Worm (Caenorhabditis elegans) whole organism, L3 larva: Measurements from ENCODE around the gene Y44A6D.3.
A peak's percentile ranks its signal among the peaks of the same experiment; 100 is the strongest.

ENCODE experiments used
- ZK546.5 ChIP-seq: sonication (generic microtip); optimal IDR thresholded peaks from 2 replicates; lab custom pipeline; 2017; ENCODE audit warnings: missing biosample characterization, missing genetic modification characterization
- ama-1 ChIP-seq: fragments of 150-350 bp; optimal IDR thresholded peaks from 2 replicates; lab custom pipeline; 2018
- ceh-28 ChIP-seq: fragments of 150-350 bp; optimal IDR thresholded peaks from 2 replicates; lab custom pipeline; 2014; ENCODE audit warnings: missing biosample characterization, missing genetic modification reagents, missing genetic modification characterization
- ceh-82 ChIP-seq: fragments of 150-350 bp; optimal IDR thresholded peaks from 2 replicates; lab custom pipeline; 2014; ENCODE audit warnings: missing biosample characterization, missing genetic modification characterization
- ceh-9 ChIP-seq: sonication (generic microtip); optimal IDR thresholded peaks from 2 replicates; lab custom pipeline; 2018; ENCODE audit warnings: missing biosample characterization, missing genetic modification characterization
- elt-2 ChIP-seq: sonication (generic microtip); optimal IDR thresholded peaks from 2 replicates; lab custom pipeline; 2016; ENCODE audit warnings: missing genetic modification reagents, mild to moderate bottlenecking, missing genetic modification characterization, missing compliant biosample characterization
- elt-3 ChIP-seq, 3 experiments: fragments of 150-350 bp in 1 of 3; sonication (generic microtip) in 2 of 3; optimal IDR thresholded peaks; 2 replicates in 2 of 3; 4 replicates in 1 of 3; lab custom pipeline; 2014 to 2017; ENCODE audit warnings: missing biosample characterization in 3 of 3, missing genetic modification characterization in 3 of 3
- fkh-10 ChIP-seq: sonication (generic microtip); optimal IDR thresholded peaks from 2 replicates; lab custom pipeline; 2017; ENCODE audit warnings: missing biosample characterization, missing genetic modification reagents, missing genetic modification characterization
- fkh-2 ChIP-seq: fragments of 150-350 bp; optimal IDR thresholded peaks from 2 replicates; lab custom pipeline; 2014; ENCODE audit warnings: missing biosample characterization, missing genetic modification reagents, missing genetic modification characterization
- hmg-11 ChIP-seq: sonication (generic microtip); optimal IDR thresholded peaks from 2 replicates; lab custom pipeline; 2016; ENCODE audit warnings: missing genetic modification characterization, missing compliant biosample characterization
- jun-1 ChIP-seq: fragments of 150-350 bp; optimal IDR thresholded peaks from 2 replicates; lab custom pipeline; 2014; ENCODE audit warnings: missing biosample characterization, missing genetic modification reagents, missing genetic modification characterization
- lin-15B ChIP-seq: fragments of 150-350 bp; optimal IDR thresholded peaks from 2 replicates; lab custom pipeline; 2014; ENCODE audit warnings: missing biosample characterization, missing genetic modification characterization
- lin-39 ChIP-seq: fragments of 150-350 bp; optimal IDR thresholded peaks from 2 replicates; lab custom pipeline; 2018; ENCODE audit warnings: missing biosample characterization, missing genetic modification reagents, missing genetic modification characterization
- lsy-12 ChIP-seq: sonication (generic microtip); optimal IDR thresholded peaks from 2 replicates; lab custom pipeline; 2016; ENCODE audit warnings: mild to moderate bottlenecking, missing genetic modification characterization, missing compliant biosample characterization
- mdl-1 ChIP-seq: fragments of 150-350 bp; optimal IDR thresholded peaks from 2 replicates; lab custom pipeline; 2014; ENCODE audit warnings: missing biosample characterization, missing genetic modification characterization
- mml-1 ChIP-seq: fragments of 150-350 bp; sonication (generic microtip); optimal IDR thresholded peaks from 3 replicates; lab custom pipeline; 2014; ENCODE audit warnings: missing biosample characterization, missing genetic modification characterization
- nfya-1 ChIP-seq: sonication (generic microtip); optimal IDR thresholded peaks from 2 replicates; lab custom pipeline; 2017; ENCODE audit warnings: missing genetic modification characterization, mild to moderate bottlenecking, missing compliant biosample characterization, antibody characterized with exemption, moderate library complexity; ENCODE audit not compliant: insufficient read depth
- nhr-12 ChIP-seq: fragments of 150-350 bp; optimal IDR thresholded peaks from 2 replicates; lab custom pipeline; 2014; ENCODE audit warnings: missing biosample characterization, missing genetic modification characterization
- nhr-23 ChIP-seq: fragments of 150-350 bp; optimal IDR thresholded peaks from 2 replicates; lab custom pipeline; 2014; ENCODE audit warnings: missing biosample characterization, missing genetic modification reagents, missing genetic modification characterization
- nhr-25 ChIP-seq: sonication (generic microtip); optimal IDR thresholded peaks from 2 replicates; lab custom pipeline; 2017; ENCODE audit warnings: missing biosample characterization, missing genetic modification characterization
- nhr-28 ChIP-seq: fragments of 150-350 bp; optimal IDR thresholded peaks from 2 replicates; lab custom pipeline; 2014; ENCODE audit warnings: missing biosample characterization, missing genetic modification characterization
- nhr-43 ChIP-seq: sonication (generic microtip); optimal IDR thresholded peaks from 2 replicates; lab custom pipeline; 2016; ENCODE audit warnings: mild to moderate bottlenecking, missing genetic modification characterization, missing compliant biosample characterization; ENCODE audit not compliant: poor library complexity, severe bottlenecking
- nhr-67 ChIP-seq: fragments of 150-350 bp; optimal IDR thresholded peaks from 2 replicates; lab custom pipeline; 2014; ENCODE audit warnings: missing biosample characterization, missing genetic modification characterization
- nhr-76 ChIP-seq: fragments of 150-350 bp; sonication (generic microtip); optimal IDR thresholded peaks from 5 replicates; lab custom pipeline; 2014; ENCODE audit warnings: missing biosample characterization, missing genetic modification characterization
- nhr-77 ChIP-seq: fragments of 150-350 bp; optimal IDR thresholded peaks from 2 replicates; lab custom pipeline; 2014; ENCODE audit warnings: missing biosample characterization, missing genetic modification characterization
- sea-2 ChIP-seq: fragments of 150-350 bp; sonication (generic microtip); optimal IDR thresholded peaks from 4 replicates; lab custom pipeline; 2014; ENCODE audit warnings: missing biosample characterization, missing genetic modification reagents, missing genetic modification characterization
- skn-1 ChIP-seq: fragments of 150-350 bp; optimal IDR thresholded peaks from 2 replicates; lab custom pipeline; 2014; ENCODE audit warnings: missing biosample characterization, missing genetic modification characterization
- snpc-4 ChIP-seq: fragments of 150-350 bp; optimal IDR thresholded peaks from 2 replicates; lab custom pipeline; 2014; ENCODE audit warnings: missing biosample characterization, missing genetic modification characterization
- tbx-2 ChIP-seq: sonication (generic microtip); optimal IDR thresholded peaks from 2 replicates; lab custom pipeline; 2016; ENCODE audit warnings: mild to moderate bottlenecking, missing genetic modification characterization, missing compliant biosample characterization
- unc-39 ChIP-seq: sonication (generic microtip); optimal IDR thresholded peaks from 4 replicates; lab custom pipeline; 2017; ENCODE audit warnings: missing biosample characterization, missing genetic modification characterization
- zag-1 ChIP-seq: fragments of 150-350 bp; optimal IDR thresholded peaks from 2 replicates; lab custom pipeline; 2014; ENCODE audit warnings: missing biosample characterization, missing genetic modification characterization
- ztf-4 ChIP-seq: fragments of 150-350 bp; optimal IDR thresholded peaks from 2 replicates; lab custom pipeline; 2014; ENCODE audit warnings: missing biosample characterization, missing genetic modification characterization

Gene Y44A6D.3

ce11 chrV:20793761-20794160 is 1.5 kb upstream of the Y44A6D.3 start:
- TF ChIP-seq nfya-1 (tag; lab: Kevin White, UChicago) (peak; percentile 42), nhr-77 (no peak), nhr-23 (tag; lab: Kevin White, UChicago) (no peak), skn-1 (tag; lab: Kevin White, UChicago) (no peak), lin-39 (tag; lab: Kevin White, UChicago) (peak; percentile 45), nhr-43 (no peak), sea-2 (GFP tag; lab: Kevin White, UChicago) (no peak), ama-1 (lab: Kevin White, UChicago) (no peak), nhr-12 (no peak), elt-2 (peak; percentile 53), mml-1 (tag; lab: Kevin White, UChicago) (no peak), zag-1 (no peak), nhr-67 (no peak), jun-1 (no peak), nhr-28 (tag; lab: Kevin White, UChicago) (no peak), nhr-25 (tag; lab: Kevin White, UChicago) (no peak)
- TF ChIP-seq, all 47 proteins: peak for 3

ce11 chrV:20790616-20791015 is 1.6 kb downstream of the Y44A6D.3 start:
- TF ChIP-seq nfya-1 (tag; lab: Kevin White, UChicago) (no peak), ceh-82 (tag; lab: Kevin White, UChicago) (peak; percentile 24)
- TF ChIP-seq, all 47 proteins: peak for 1

- no peak for TF ChIP-seq elt-3 (tag; optimal IDR thresholded peaks at IDR 0.05; lab: Kevin White, UChicago)
- TF ChIP-seq lsy-12 (tag; lab: Kevin White, UChicago): no peak
- TF ChIP-seq lin-15B: no peak
- no peak for TF ChIP-seq jun-1
- TF ChIP-seq unc-39 (tag; lab: Kevin White, UChicago): no peak
- TF ChIP-seq skn-1 (tag; lab: Kevin White, UChicago): no peak
- TF ChIP-seq fkh-2: no peak
- TF ChIP-seq snpc-4: no peak
- no peak for TF ChIP-seq ztf-4 (tag; lab: Kevin White, UChicago)
- no peak for TF ChIP-seq nhr-12
- TF ChIP-seq, all 47 proteins: peak for 0
These were observed 2.2 kb downstream of the Y44A6D.3 start, which contains the start of gene Y44A6D.1 for ce11 chrV:20790011-20790410. Y44A6D.1 (minus strand) TSS chrV:20790033.

- TF ChIP-seq mml-1 (tag; lab: Kevin White, UChicago): no peak
- TF ChIP-seq ceh-28: peak; percentile 1
- TF ChIP-seq elt-2: no peak
- no peak for TF ChIP-seq elt-3 (tag; optimal IDR thresholded peaks at IDR 0.05; lab: Kevin White, UChicago)
- TF ChIP-seq hmg-11: peak; percentile 29
- peak; percentile 89 for TF ChIP-seq fkh-10 (GFP tag; lab: Kevin White, UChicago)
- TF ChIP-seq nfya-1 (tag; lab: Kevin White, UChicago): peak; percentile 76
- TF ChIP-seq skn-1 (tag; lab: Kevin White, UChicago): peak; percentile 6
- TF ChIP-seq lin-39 (tag; lab: Kevin White, UChicago): peak; percentile 79
- TF ChIP-seq snpc-4: peak; percentile 38
- TF ChIP-seq mdl-1 (tag; lab: Kevin White, UChicago): peak; percentile 19
These were observed 3.1 kb downstream of the Y44A6D.3 start, which contains the start of gene tpan-1 for ce11 chrV:20789105-20789504. tpan-1 (plus strand) TSS chrV:20789502.

- TF ChIP-seq ceh-9 (tag; lab: Kevin White, UChicago) (no peak), lsy-12 (tag; lab: Kevin White, UChicago) (no peak), tbx-2 (no peak), nhr-43 (no peak), ZK546.5 (tag; lab: Kevin White, UChicago) (no peak), nhr-76 (tag; lab: Kevin White, UChicago) (no peak), snpc-4 (no peak)
These were observed 6.4 kb downstream of the Y44A6D.3 start for ce11 chrV:20785848-20786225.
